Worm (Caenorhabditis elegans) whole organism, dauer: ENCODE results near the gene C34D4.2.

ENCODE experiments used
- unc-62 ChIP-seq: sonication (generic microtip); optimal IDR thresholded peaks from 2 replicates; lab custom pipeline; 2017; ENCODE audit warnings: missing biosample characterization, missing genetic modification reagents, missing genetic modification characterization

Gene C34D4.2

DNA sequence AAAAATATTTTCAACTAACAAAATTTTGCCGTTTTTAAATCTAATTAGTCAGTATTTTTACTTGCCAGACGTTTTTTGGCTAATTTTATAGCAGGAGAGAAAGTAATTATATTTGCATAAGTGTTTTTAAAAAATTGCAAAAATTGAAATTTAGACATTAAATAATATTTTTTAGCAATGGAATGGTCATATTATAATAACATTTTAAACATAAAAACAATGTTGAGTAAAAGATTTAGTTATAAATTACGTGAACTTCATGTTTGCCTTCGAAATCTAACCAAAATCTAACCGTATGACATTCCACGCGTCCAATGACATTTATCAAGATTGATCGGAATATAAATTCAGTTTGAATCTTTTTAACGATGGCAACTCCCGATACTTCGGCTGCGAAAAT, at the start of gene C34D4.2:
TSS of gene C34D4.2 (plus strand) at position 301 of the 400 bp plus-strand sequence.
- no peak for TF ChIP-seq unc-62 (GFP tag; lab: Kevin White, UChicago)

DNA sequence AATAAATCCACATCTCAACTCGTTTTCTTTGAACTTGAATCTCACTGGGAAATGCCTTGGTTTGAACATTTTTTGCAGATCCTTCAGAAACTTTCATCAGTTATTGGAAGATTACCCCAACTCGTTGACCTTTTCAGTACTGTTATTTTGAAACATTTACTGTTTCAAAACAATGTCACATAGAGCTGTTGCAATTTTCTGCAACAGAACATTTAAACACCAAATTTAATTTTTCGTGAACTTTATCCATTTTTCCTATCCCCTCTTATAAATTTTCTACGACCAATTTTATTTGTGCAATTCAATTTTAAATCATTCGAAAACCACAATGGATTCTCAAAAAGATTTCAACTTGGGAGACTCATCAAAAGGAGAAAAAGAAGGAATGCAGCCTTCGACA, 46.6 kb upstream of the C34D4.2 start, which contains the start of gene ZC477.2:
TSS of gene ZC477.2 (plus strand) at position 301 of the 400 bp plus-strand sequence.
- no peak for TF ChIP-seq unc-62 (GFP tag; lab: Kevin White, UChicago)

DNA sequence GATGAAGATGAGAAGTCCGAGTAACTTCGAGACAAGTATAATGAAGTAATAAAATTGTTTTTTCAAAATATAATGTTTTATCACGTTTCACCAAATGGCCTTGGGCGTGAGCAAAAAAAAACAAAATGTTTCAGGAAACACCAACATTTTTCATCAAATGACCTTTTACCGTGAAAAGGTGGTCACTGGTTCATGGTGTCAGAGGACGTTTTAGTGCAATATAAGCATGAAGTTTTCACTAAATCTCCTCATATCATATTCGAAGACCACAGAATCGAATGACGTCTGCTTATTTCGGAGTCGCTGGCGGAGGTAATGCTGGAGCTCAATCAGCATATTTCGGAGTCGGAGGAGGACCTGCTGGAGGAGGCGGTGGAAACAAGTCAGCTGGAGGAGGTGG, 43.1 kb upstream of the C34D4.2 start, which contains the start of the genes ZC477.7 and ssq-3:
TSS of gene ZC477.7 (minus strand) at position 101 of the 400 bp plus-strand sequence.
TSS of gene ssq-3 (plus strand) at position 251 of the 400 bp plus-strand sequence.
- TF ChIP-seq unc-62 (GFP tag; lab: Kevin White, UChicago): no peak

DNA sequence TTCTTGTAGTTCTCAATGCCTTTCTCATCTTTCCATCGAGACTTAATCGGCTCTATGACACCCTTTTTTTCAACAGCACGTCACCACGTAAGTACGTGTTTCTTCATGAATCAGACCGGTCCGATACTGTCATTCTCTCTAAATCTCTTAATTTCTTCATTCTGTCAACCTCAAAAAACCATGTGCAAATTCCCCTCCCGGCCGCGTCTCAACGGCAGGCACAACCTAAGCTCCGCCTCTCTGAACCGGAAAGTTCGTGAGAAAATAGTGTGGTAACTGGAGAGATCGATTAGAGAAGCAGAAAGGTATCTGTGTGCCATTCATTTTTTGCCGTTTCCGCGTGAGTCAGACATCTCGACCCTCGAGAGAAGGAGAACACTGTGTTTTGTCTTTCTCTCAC, 39.9 kb upstream of the C34D4.2 start, which contains the start of gene nas-8:
TSS of gene nas-8 (plus strand) at position 301 of the 400 bp plus-strand sequence.
- TF ChIP-seq unc-62 (GFP tag; lab: Kevin White, UChicago): no peak

DNA sequence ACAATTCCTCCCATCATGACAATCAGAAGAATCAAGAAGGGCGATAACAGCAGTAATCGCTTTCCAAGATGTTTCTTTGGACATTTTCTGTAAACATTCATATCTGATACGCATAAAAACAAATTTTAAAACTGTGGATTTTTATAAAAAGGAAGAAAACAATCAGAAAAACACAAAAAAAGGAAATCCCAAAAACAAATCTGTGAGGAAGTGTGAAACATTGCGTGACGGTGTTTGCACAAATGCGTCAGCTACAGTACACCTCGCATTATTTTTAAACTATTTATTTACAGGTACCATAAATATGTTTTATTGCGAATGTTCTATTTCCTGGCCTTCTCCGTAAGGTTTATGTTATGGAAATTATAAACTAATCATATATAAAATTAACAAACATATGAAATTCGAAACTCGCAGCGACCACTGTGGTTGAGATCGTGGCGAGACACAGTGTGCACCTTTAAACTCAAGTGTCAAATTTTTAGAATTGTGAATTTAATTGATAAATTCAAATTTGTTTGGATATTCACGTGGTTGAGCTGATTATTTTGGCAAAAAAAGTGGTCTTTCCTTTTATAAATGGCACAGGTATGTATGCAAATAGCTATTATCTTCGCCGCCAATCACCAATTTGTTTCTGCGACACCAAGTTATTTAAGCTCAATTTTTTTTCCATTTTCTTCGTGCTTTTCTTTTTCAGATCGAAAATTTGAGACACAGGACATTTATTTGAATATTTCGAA, 33.0 kb upstream of the C34D4.2 start, which contains the start of the genes C34D4.10 and str-48:
TSS of gene C34D4.10 (minus strand) at position 101 of the 743 bp plus-strand sequence.
TSS of gene str-48 (plus strand) at position 693 of the 743 bp plus-strand sequence.
- no peak for TF ChIP-seq unc-62 (GFP tag; lab: Kevin White, UChicago)

DNA sequence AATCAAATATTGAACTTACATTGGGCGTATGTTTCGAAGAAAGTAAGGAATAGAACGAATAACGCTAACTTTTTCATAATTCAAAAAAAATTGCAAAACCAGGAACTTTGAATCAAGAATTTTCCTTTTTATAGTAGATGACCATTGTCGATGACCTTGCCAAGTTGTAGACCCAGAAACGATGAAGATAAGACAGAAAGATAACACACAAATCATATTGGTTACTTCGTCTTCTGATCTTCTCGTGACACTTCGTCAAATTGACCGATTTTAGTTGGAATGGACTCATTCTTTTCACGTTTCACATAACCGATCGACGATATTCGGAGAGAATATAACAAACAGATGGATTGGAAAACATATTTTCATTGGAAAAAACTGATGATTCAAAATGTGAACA, 22.7 kb upstream of the C34D4.2 start, which contains the start of gene grsp-3:
TSS of gene grsp-3 (minus strand) at position 149 of the 400 bp plus-strand sequence.
- TF ChIP-seq unc-62 (GFP tag; lab: Kevin White, UChicago): no peak

DNA sequence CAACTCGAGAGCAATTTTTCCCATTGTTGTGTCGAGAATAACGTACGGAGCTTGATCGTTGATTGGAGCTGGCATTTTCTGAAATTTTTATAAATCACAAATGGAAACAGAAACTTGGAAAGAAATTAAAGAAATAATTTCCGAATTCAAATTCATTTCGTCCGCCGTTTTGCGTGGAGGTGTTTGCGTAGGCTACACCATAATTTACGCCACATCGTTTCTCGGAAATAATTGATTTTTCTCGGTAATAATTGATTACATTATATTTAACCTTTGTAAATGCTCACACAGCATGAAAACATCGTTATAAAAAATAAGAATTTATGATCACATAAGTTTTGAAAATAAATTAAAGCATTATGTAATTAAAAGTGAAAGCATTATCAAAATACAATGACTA, 21.3 kb upstream of the C34D4.2 start, which contains the start of gene cyn-12:
TSS of gene cyn-12 (minus strand) at position 78 of the 400 bp plus-strand sequence.
- TF ChIP-seq unc-62 (GFP tag; lab: Kevin White, UChicago): no peak

DNA sequence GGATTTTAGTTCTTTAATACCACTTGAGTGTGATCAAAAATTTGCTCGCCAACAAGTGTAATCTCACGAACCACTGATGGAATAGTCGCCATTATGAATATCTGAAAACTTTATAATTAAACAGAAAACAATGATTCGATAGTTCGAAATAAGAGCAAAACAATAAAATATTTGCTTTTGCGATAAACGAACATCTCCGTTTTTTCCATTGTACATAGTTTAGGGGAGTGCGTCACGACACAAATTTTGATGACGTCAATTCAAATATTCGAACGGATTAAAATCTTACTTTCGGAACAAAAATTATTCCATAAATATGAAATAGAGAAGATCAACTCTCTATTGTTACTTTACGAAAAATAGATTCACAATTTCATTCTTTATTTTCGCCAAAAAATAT, 20.5 kb upstream of the C34D4.2 start, which contains the start of gene mutd-1:
TSS of gene mutd-1 (minus strand) at position 101 of the 400 bp plus-strand sequence.
- no peak for TF ChIP-seq unc-62 (GFP tag; lab: Kevin White, UChicago)

DNA sequence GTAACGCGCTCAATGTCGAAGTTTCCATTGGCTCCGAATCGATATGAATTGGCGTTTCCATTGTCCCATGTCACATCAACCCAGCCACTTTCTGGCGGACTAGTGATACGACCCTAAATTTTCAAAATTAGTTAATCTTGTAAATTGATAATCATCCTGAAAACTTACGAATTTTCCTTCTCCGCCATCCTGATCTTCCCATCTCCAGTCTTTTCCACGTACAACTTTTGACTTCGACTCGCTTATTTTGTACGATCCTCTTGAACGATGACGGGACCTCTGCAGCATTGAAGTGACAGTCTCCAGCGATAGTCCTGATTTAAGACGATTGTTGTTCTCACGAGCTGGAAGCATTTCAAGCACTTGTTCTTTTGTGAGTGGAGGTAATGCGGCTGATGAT, 15.3 kb upstream of the C34D4.2 start:
- no peak for TF ChIP-seq unc-62 (GFP tag; lab: Kevin White, UChicago)

DNA sequence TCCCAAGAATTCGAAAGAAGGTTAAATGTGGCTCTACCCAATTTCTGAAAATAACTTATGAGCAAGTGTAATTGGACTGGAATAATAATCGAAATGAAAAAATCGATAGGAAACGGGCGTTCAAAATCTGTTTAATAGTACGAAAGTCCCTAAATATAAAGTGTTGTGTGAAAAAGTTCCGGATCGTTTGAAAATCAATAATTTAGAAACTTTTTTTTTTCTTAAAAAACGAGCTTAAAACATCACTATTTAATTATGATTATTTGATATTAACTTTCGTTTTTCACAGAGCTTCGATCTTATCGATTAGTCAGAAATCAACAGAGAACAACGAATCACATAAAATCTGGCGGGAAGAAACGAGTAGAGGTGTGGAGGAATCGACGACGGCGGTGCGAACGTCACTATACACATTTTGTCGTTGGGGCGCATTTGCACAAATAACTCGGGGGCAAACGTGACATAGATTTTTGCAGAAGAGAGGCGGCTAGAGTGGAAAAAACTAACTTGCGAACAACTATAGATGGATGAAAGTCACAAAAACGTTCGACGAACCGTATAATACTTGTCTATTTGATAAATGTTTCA, 9.7 kb upstream of the C34D4.2 start, which contains the start of gene hecd-1:
TSS of gene hecd-1 (minus strand) at position 51 of the 588 bp plus-strand sequence.
- no peak for TF ChIP-seq unc-62 (GFP tag; lab: Kevin White, UChicago)

DNA sequence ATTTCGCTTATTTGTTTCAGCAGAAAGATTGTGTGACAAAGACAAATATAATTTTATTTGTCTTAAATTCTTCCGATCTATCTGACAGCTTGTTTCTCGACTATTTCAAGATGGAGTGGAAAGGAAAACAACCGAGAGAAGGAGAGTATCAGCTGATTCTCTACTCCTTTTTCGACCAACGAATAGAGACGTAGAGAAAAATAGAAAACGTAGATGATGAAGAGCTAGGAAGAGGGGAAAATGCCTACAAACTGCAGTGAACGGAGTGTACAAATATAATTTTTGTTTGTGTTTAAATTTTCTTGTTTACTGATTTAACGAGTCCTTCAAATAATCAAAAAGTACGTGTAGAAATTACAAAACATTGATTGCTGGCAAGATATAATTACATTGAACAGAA, 6.7 kb upstream of the C34D4.2 start:
- no peak for TF ChIP-seq unc-62 (GFP tag; lab: Kevin White, UChicago)

DNA sequence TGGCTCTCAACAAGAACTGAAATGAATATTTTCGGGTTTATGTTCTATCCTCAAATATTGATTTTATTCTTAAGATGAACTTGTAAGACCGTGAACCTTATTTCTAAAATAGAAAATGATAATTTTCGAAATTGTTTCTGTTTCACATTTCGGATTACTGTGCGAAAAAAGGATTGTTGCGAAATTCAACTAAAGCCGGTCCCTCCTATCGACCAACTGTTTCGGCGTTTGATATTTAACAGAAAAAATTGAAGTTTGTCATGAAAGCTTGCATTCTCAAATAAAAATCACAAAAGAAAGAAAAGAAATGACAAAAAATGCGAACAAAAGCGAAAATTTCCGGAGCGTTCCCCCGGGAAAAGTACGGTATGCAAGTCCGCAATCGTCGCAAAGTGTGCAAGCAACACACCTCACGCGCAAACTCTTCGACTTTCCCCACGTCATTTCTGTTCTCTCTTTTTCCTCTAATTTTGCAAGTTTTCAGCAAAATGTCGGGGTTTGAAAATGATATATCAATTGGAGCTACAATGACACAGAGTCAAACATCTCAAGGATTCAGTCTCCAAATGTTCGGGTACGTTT, 5.3 kb upstream of the C34D4.2 start, which contains the start of gene C34D4.4:
TSS of gene C34D4.4 (plus strand) at position 342 of the 582 bp plus-strand sequence.
- TF ChIP-seq unc-62 (GFP tag; lab: Kevin White, UChicago): no peak

DNA sequence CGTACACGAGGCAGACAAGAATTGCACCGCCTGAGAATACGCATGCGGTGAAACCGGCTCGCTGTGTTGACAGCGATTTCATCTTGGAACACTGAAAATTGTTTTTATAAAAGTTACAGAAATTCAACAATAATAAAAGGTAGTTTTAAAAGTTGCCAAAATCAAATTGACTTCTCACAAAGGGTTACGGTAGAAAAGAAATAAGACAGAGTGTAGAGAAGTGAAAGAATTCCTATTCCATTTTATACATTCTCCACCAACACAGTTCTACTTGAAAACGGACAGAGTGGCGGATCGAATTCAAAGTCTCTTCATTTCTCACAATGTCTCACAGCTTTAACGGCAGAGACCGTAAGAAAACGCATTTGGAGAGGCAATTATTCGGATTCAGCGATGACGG, 2.0 kb upstream of the C34D4.2 start, which contains the start of gene col-113:
TSS of gene col-113 (minus strand) at position 101 of the 400 bp plus-strand sequence.
- TF ChIP-seq unc-62 (GFP tag; lab: Kevin White, UChicago): no peak

DNA sequence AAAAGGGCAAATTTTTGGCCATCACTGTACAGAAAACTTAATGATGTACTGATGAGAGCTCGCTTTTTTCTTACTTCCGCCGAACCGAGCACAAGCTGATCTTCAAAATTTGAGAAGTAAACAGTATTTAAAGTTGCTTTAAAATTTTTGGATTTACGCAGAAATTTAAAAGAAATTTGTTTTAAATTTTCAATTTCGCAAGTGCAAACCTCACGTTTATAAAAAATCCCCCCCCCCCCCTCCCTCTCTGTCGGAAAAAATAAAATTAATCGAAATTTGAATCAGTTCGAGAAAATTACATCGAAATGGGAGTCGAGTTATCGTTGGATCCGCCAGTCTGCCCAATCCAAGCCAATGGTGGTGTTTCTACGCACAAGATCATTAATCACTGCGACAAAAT, 1.1 kb upstream of the C34D4.2 start, which contains the start of gene C34D4.3:
TSS of gene C34D4.3 (plus strand) at position 301 of the 400 bp plus-strand sequence.
- no peak for TF ChIP-seq unc-62 (GFP tag; lab: Kevin White, UChicago)

DNA sequence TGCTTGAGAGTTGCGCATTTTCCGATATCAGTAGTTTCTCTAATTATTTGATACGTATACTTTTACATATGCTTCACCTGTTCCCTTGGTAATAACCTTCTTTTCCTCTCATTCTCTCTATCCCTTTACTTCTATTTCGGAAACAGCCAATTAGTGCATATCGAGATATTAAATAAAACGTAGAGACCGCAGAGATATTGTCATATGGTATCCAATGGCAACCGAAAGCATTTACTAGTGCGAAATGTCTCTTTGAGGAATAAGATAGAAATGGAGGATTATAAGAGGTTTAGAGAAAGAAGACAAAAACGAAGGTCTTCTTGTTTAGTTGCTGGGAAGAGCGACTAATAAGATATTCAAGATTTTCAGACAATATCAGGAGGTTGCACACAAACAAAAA, 1.9 kb downstream of the C34D4.2 start, which contains the start of gene maph-9:
TSS of gene maph-9 (plus strand) at position 273 of the 400 bp plus-strand sequence.
- TF ChIP-seq unc-62 (GFP tag; lab: Kevin White, UChicago): no peak
